Fruit fly (Drosophila melanogaster) whole organism, embryonic: ENCODE results near the gene mldr.

ENCODE experiments used
- Adf1 ChIP-seq: fragments of 200-800 bp; sonication (Bioruptor generic); IDR thresholded peaks from 2 replicates; pipeline ENCODE4 v1.3.6; 2022; ENCODE audit warnings: missing biosample characterization, missing genetic modification characterization
- Antp ChIP-seq: fragments of 200-800 bp; sonication (Bioruptor generic); optimal IDR thresholded peaks from 3 replicates; lab custom pipeline; 2016; ENCODE audit warnings: missing biosample characterization, missing genetic modification characterization
- B-H2 ChIP-seq: fragments of 200-800 bp; sonication (Bioruptor generic); optimal IDR thresholded peaks from 2 replicates; lab custom pipeline; 2018; ENCODE audit warnings: missing biosample characterization, mild to moderate bottlenecking, missing genetic modification characterization
- CG10321 ChIP-seq: fragments of 200-800 bp; sonication (Bioruptor generic); IDR thresholded peaks from 2 replicates; pipeline ENCODE4 v1.3.6; 2022; ENCODE audit warnings: missing biosample characterization, missing genetic modification characterization
- CG10979 ChIP-seq: fragments of 200-800 bp; sonication (Bioruptor generic); optimal IDR thresholded peaks from 2 replicates; lab custom pipeline; 2018; ENCODE audit warnings: missing biosample characterization, mild to moderate bottlenecking, missing genetic modification characterization, moderate library complexity
- CG11093 ChIP-seq: fragments of 200-800 bp; sonication (Bioruptor generic); IDR thresholded peaks from 3 replicates; pipeline ENCODE4 v1.3.6; 2022; ENCODE audit warnings: missing biosample characterization, missing genetic modification characterization
- CG11696 ChIP-seq: fragments of 200-800 bp; sonication (Bioruptor generic); IDR thresholded peaks from 2 replicates; pipeline ENCODE4 v1.3.6; 2022; ENCODE audit warnings: missing biosample characterization, missing genetic modification characterization
- CG12299 ChIP-seq: fragments of 200-800 bp; sonication (Bioruptor generic); optimal IDR thresholded peaks from 2 replicates; lab custom pipeline; 2018; ENCODE audit warnings: missing biosample characterization, mild to moderate bottlenecking, missing genetic modification characterization
- CG13424 ChIP-seq: fragments of 200-800 bp; sonication (Bioruptor generic); optimal IDR thresholded peaks from 2 replicates; lab custom pipeline; 2019; ENCODE audit warnings: missing biosample characterization, mild to moderate bottlenecking, missing genetic modification characterization, moderate library complexity
- CG15601 ChIP-seq: fragments of 200-800 bp; sonication (Bioruptor generic); optimal IDR thresholded peaks from 3 replicates; lab custom pipeline; 2019; ENCODE audit warnings: missing biosample characterization, mild to moderate bottlenecking, missing genetic modification characterization, moderate library complexity
- CG16779 ChIP-seq: fragments of 200-800 bp; sonication (Bioruptor generic); IDR thresholded peaks from 2 replicates; pipeline ENCODE4 v1.3.6; 2022; ENCODE audit warnings: missing biosample characterization, missing genetic modification characterization
- CG16815 ChIP-seq: fragments of 200-800 bp; sonication (Bioruptor generic); optimal IDR thresholded peaks from 3 replicates; lab custom pipeline; 2017; ENCODE audit warnings: missing biosample characterization, mild to moderate bottlenecking, missing genetic modification characterization
- CG18262 ChIP-seq: fragments of 200-800 bp; optimal IDR thresholded peaks from 3 replicates; lab custom pipeline; 2019; ENCODE audit warnings: missing biosample characterization, mild to moderate bottlenecking, missing genetic modification characterization, moderate library complexity
- CG30020 ChIP-seq: fragments of 200-800 bp; optimal IDR thresholded peaks from 2 replicates; lab custom pipeline; 2019; ENCODE audit warnings: missing biosample characterization, mild to moderate bottlenecking, missing genetic modification characterization, moderate library complexity
- CG31365 ChIP-seq: fragments of 200-800 bp; sonication (Bioruptor generic); optimal IDR thresholded peaks from 2 replicates; lab custom pipeline; 2018; ENCODE audit warnings: missing biosample characterization, mild to moderate bottlenecking, missing genetic modification characterization
- CG34376 ChIP-seq: fragments of 200-800 bp; sonication (Bioruptor generic); optimal IDR thresholded peaks from 2 replicates; lab custom pipeline; 2018; ENCODE audit warnings: missing biosample characterization, mild to moderate bottlenecking, missing genetic modification characterization
- CG3995 ChIP-seq: fragments of 200-800 bp; sonication (Bioruptor generic); optimal IDR thresholded peaks from 3 replicates; lab custom pipeline; 2016; ENCODE audit warnings: missing biosample characterization, missing genetic modification characterization
- CG5245 ChIP-seq: fragments of 200-800 bp; sonication (Bioruptor generic); optimal IDR thresholded peaks from 3 replicates; lab custom pipeline; 2016; ENCODE audit warnings: missing biosample characterization, missing genetic modification characterization
- CG6791 ChIP-seq: fragments of 200-800 bp; sonication (Bioruptor generic); IDR thresholded peaks from 3 replicates; pipeline ENCODE4 v1.3.6; 2022; ENCODE audit warnings: missing biosample characterization, missing genetic modification characterization; ENCODE audit not compliant: partially characterized antibody
- CG7271 ChIP-seq: fragments of 200-800 bp; sonication (Bioruptor generic); optimal IDR thresholded peaks from 2 replicates; lab custom pipeline; 2018; ENCODE audit warnings: missing biosample characterization, mild to moderate bottlenecking, missing genetic modification characterization, moderate library complexity
- CG7963 ChIP-seq: fragments of 200-800 bp; sonication (Bioruptor generic); IDR thresholded peaks from 3 replicates; pipeline ENCODE4 v1.3.6; 2022; ENCODE audit warnings: missing biosample characterization, missing genetic modification characterization; ENCODE audit not compliant: partially characterized antibody
- CG8478 ChIP-seq: fragments of >200 bp; optimal IDR thresholded peaks from 2 replicates; lab custom pipeline; 2018
- CG9609 ChIP-seq: fragments of 200-800 bp; sonication (Bioruptor generic); optimal IDR thresholded peaks from 3 replicates; lab custom pipeline; 2016; ENCODE audit warnings: missing biosample characterization, missing genetic modification characterization
- CrebB ChIP-seq: fragments of 200-800 bp; sonication (Bioruptor generic); optimal IDR thresholded peaks from 3 replicates; lab custom pipeline; 2018; ENCODE audit warnings: missing biosample characterization, mild to moderate bottlenecking, missing genetic modification characterization
- D19B ChIP-seq: fragments of 200-800 bp; sonication (Bioruptor generic); optimal IDR thresholded peaks from 2 replicates; lab custom pipeline; 2017; ENCODE audit warnings: missing biosample characterization, mild to moderate bottlenecking, missing genetic modification characterization
- Drgx ChIP-seq: fragments of 200-800 bp; sonication (Bioruptor generic); IDR thresholded peaks from 2 replicates; pipeline ENCODE4 v1.3.6; 2022; ENCODE audit warnings: missing biosample characterization, missing genetic modification characterization
- Eip74EF ChIP-seq, 2 experiments: fragments of 200-800 bp in 1 of 2; fragments of >200 bp in 1 of 2; sonication (Bioruptor generic) in 1 of 2; optimal IDR thresholded peaks; 2 replicates each; lab custom pipeline; 2017 to 2019; ENCODE audit warnings: missing biosample characterization in 2 of 2, missing genetic modification characterization in 2 of 2, mild to moderate bottlenecking in 1 of 2, moderate library complexity in 1 of 2
- Ets97D ChIP-seq: fragments of 200-800 bp; sonication (Bioruptor generic); optimal IDR thresholded peaks from 3 replicates; lab custom pipeline; 2016; ENCODE audit warnings: missing biosample characterization, missing genetic modification characterization
- HmgZ ChIP-seq: fragments of 200-800 bp; sonication (Bioruptor generic); optimal IDR thresholded peaks from 2 replicates; lab custom pipeline; 2018; ENCODE audit warnings: missing biosample characterization, mild to moderate bottlenecking, missing genetic modification characterization
- Lhr ChIP-seq: fragments of 200-800 bp; sonication (Bioruptor generic); optimal IDR thresholded peaks from 3 replicates; lab custom pipeline; 2017; ENCODE audit warnings: mild to moderate bottlenecking, missing biosample characterization, missing genetic modification reagents, missing genetic modification characterization
- Side ChIP-seq: fragments of 200-800 bp; sonication (Bioruptor generic); optimal IDR thresholded peaks from 2 replicates; lab custom pipeline; 2016; ENCODE audit warnings: missing biosample characterization, missing genetic modification characterization
- YL-1 ChIP-seq: fragments of 200-800 bp; sonication (Bioruptor generic); optimal IDR thresholded peaks from 3 replicates; lab custom pipeline; 2017; ENCODE audit warnings: missing biosample characterization, mild to moderate bottlenecking, missing genetic modification characterization
- az2 ChIP-seq: fragments of 200-800 bp; sonication (Bioruptor generic); optimal IDR thresholded peaks from 3 replicates; lab custom pipeline; 2016; ENCODE audit warnings: missing biosample characterization, missing genetic modification characterization
- bab2 ChIP-seq: fragments of 200-800 bp; sonication (Bioruptor generic); optimal IDR thresholded peaks from 2 replicates; lab custom pipeline; 2016; ENCODE audit warnings: missing biosample characterization, missing genetic modification characterization
- cad ChIP-seq: fragments of >200 bp; optimal IDR thresholded peaks from 2 replicates; lab custom pipeline; 2017; ENCODE audit warnings: missing biosample characterization, missing genetic modification characterization
- chinmo ChIP-seq: fragments of 200-800 bp; sonication (Bioruptor generic); IDR thresholded peaks from 4 replicates; pipeline ENCODE4 v1.3.6; 2022; ENCODE audit warnings: missing biosample characterization, missing genetic modification characterization; ENCODE audit not compliant: partially characterized antibody
- croc ChIP-seq: fragments of 200-800 bp; sonication (Bioruptor generic); conservative IDR thresholded peaks from 3 replicates; pipeline ENCODE4 v1.3.6; 2022; ENCODE audit warnings: missing biosample characterization, missing genetic modification characterization
- cwo ChIP-seq: fragments of 200-800 bp; sonication (Bioruptor generic); optimal IDR thresholded peaks from 3 replicates; lab custom pipeline; 2017; ENCODE audit warnings: missing biosample characterization, missing genetic modification characterization, mild to moderate bottlenecking, moderate library complexity, missing genetic modification reagents
- dati ChIP-seq: fragments of 200-800 bp; sonication (Bioruptor generic); IDR thresholded peaks from 2 replicates; pipeline ENCODE4 v1.3.6; 2022; ENCODE audit warnings: missing biosample characterization, missing genetic modification characterization
- fd96Cb ChIP-seq: fragments of 200-800 bp; sonication (Bioruptor generic); optimal IDR thresholded peaks from 2 replicates; lab custom pipeline; 2018; ENCODE audit warnings: missing biosample characterization, mild to moderate bottlenecking, missing genetic modification characterization, moderate library complexity
- hkb ChIP-seq, 2 experiments: fragments of 200-800 bp in 1 of 2; fragments of >200 bp in 1 of 2; sonication (Bioruptor generic) in 1 of 2; IDR thresholded peaks in 1 of 2; optimal IDR thresholded peaks in 1 of 2; 2 replicates each; pipeline versions ENCODE4 v1.3.6 to Lab custom; 2017 to 2022; ENCODE audit warnings: missing biosample characterization in 1 of 2, missing genetic modification characterization in 1 of 2
- jing ChIP-seq: fragments of 200-800 bp; sonication (Bioruptor generic); optimal IDR thresholded peaks from 2 replicates; lab custom pipeline; 2018; ENCODE audit warnings: missing biosample characterization, mild to moderate bottlenecking, missing genetic modification characterization
- kni ChIP-seq: fragments of 200-800 bp; sonication (Bioruptor generic); optimal IDR thresholded peaks from 3 replicates; lab custom pipeline; 2017; ENCODE audit warnings: mild to moderate bottlenecking, missing biosample characterization, missing genetic modification reagents, missing genetic modification characterization
- lola ChIP-seq, 3 experiments: fragments of >200 bp in 2 of 3; fragments of 200-800 bp in 1 of 3; sonication (Bioruptor generic) in 1 of 3; optimal IDR thresholded peaks; 2 replicates each; lab custom pipeline; 2017 to 2019; ENCODE audit warnings: missing biosample characterization in 3 of 3, missing genetic modification characterization in 3 of 3, mild to moderate bottlenecking in 1 of 3, moderate library complexity in 1 of 3
- schlank ChIP-seq: fragments of 200-800 bp; sonication (Bioruptor generic); optimal IDR thresholded peaks from 2 replicates; lab custom pipeline; 2018; ENCODE audit warnings: missing biosample characterization, mild to moderate bottlenecking, missing genetic modification characterization
- sens-2 ChIP-seq: fragments of 200-800 bp; sonication (Bioruptor generic); IDR thresholded peaks from 2 replicates; pipeline ENCODE4 v1.3.6; 2022; ENCODE audit warnings: missing biosample characterization, missing genetic modification characterization
- vnd ChIP-seq: fragments of 200-800 bp; sonication (Bioruptor generic); IDR thresholded peaks from 3 replicates; pipeline ENCODE4 v1.3.6; 2022; ENCODE audit warnings: missing biosample characterization, missing genetic modification characterization; ENCODE audit not compliant: partially characterized antibody
- wdn ChIP-seq: fragments of 200-800 bp; sonication (Bioruptor generic); IDR thresholded peaks from 2 replicates; pipeline ENCODE4 v1.3.6; 2022; ENCODE audit warnings: missing biosample characterization, missing genetic modification characterization
- zfh1 ChIP-seq: fragments of 200-800 bp; sonication (Bioruptor generic); IDR thresholded peaks from 3 replicates; pipeline ENCODE4 v1.3.6; 2022; ENCODE audit warnings: missing biosample characterization, missing genetic modification characterization

The mldr gene

DNA sequence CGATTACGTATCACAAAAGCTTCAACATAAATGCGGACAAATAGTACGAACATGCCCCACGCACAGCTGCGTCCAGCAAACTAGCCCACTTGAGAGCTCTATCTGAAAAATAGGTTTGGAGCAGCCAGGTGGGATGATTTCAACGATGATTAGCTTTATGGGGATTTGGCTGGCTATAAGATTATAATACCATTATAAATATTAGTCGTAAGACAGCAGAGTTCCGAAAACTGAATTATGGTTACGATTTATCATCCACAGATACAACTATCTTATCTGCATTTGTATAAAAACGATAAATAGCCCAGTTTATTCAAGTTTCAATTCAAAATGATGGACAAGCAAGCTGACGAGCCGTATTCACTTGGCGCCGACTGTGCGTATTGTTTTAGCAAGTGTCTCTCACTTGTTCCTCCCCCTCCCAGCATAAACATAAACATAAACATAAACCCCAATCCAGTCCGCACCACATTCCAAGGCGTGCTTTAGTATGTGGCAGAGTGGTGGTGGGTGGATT, 27.4 kb upstream of the mldr start (continued):
- TF ChIP-seq fd96Cb (tag; lab: Kevin White, UChicago) (peak; percentile 69), CG16779 (GFP tag; lab: Robert Waterston, UW) (no peak), croc (GFP tag; lab: Robert Waterston, UW) (peak; percentile 42; the same call in 1 of the 3 replicates), CG8478 (lab: Kevin White, UChicago) (no peak), CG30020 (tag; lab: Kevin White, UChicago) (peak; percentile 31), bab2 (GFP tag; lab: Kevin White, UChicago) (peak; percentile 55), CG11093 (peak; percentile 58; the same call in 1 of the 3 replicates), dati (GFP tag; lab: Robert Waterston, UW) (no peak), CG5245 (GFP tag; lab: Kevin White, UChicago) (peak; percentile 38), HmgZ (tag; lab: Kevin White, UChicago) (peak; percentile 75), Antp (GFP tag; lab: Kevin White, UChicago) (peak; percentile 45), Eip74EF (GFP tag; optimal IDR thresholded peaks at IDR 0.05; lab: Kevin White, UChicago) (peak in 1 of 2 experiments; percentile 82), Adf1 (peak; percentile 11; the same call in 1 of the 2 replicates), vnd (no peak), CG10979 (tag; lab: Kevin White, UChicago) (peak; percentile 69), CG6791 (GFP tag; lab: Robert Waterston, UW) (no peak), cwo (peak; percentile 80), cad (GFP tag; lab: Kevin White, UChicago) (no peak), jing (GFP tag; lab: Kevin White, UChicago) (peak; percentile 49), CG15601 (peak; percentile 23), kni (GFP tag; lab: Kevin White, UChicago) (no peak), hkb (optimal IDR thresholded peaks at IDR 0.05; lab: Kevin White, UChicago) (no peak), hkb (GFP tag; IDR thresholded peaks at IDR 0.05; lab: Robert Waterston, UW) (peak; percentile 84), sens-2 (0 out of 2 replicates have a peak, but pooled peaks have one; percentile 27), zfh1 (GFP tag; lab: Robert Waterston, UW) (0 out of 3 replicates have a peak, but pooled peaks have one; percentile 37), CG16815 (peak; percentile 15), CG10321 (GFP tag; lab: Robert Waterston, UW) (no peak), D19B (GFP tag; lab: Kevin White, UChicago) (peak; percentile 74), CG18262 (tag; lab: Kevin White, UChicago) (peak; percentile 81), Ets97D (GFP tag; lab: Kevin White, UChicago) (peak; percentile 12), CG11696 (GFP tag; lab: Robert Waterston, UW) (peak; percentile 86), Drgx (GFP tag; lab: Robert Waterston, UW) (peak; percentile 52; the same call in 1 of the 2 replicates), schlank (peak; percentile 72), CG13424 (tag; lab: Kevin White, UChicago) (peak; percentile 78), wdn (GFP tag; lab: Robert Waterston, UW) (no peak; the same call in 1 of the 2 replicates), CG34376 (GFP tag; lab: Kevin White, UChicago) (peak; percentile 84), lola (GFP tag; optimal IDR thresholded peaks at IDR 0.05; lab: Kevin White, UChicago) (peak in 1 of 3 experiments; percentile 25), CG7963 (no peak), az2 (peak; percentile 49), B-H2 (GFP tag; lab: Kevin White, UChicago) (peak; percentile 51), CG3995 (GFP tag; lab: Kevin White, UChicago) (no peak), CG9609 (GFP tag; lab: Kevin White, UChicago) (peak; percentile 49), Lhr (GFP tag; lab: Kevin White, UChicago) (peak; percentile 3), chinmo (GFP tag; lab: Robert Waterston, UW) (no peak), CG31365 (peak; percentile 51), YL-1 (GFP tag; lab: Kevin White, UChicago) (peak; percentile 43), Side (GFP tag; lab: Kevin White, UChicago) (peak; percentile 41), CrebB (tag; lab: Kevin White, UChicago) (peak; percentile 61), CG7271 (tag; lab: Kevin White, UChicago) (no peak), CG12299 (tag; lab: Kevin White, UChicago) (peak; percentile 62)
